Worm (Caenorhabditis elegans): ENCODE data around the gene Y45G5AM.9.

Y45G5AM.9 gene

ce11 chrV:4181272-4181671 lies 13.2 kb downstream of the Y45G5AM.9 start:
- no peak for TF ChIP-seq tab-1 (GFP tag; IDR thresholded peaks at IDR 0.05)
- TF ChIP-seq ref-1 (GFP tag; conservative IDR thresholded peaks at IDR 0.05): no peak
- no peak for TF ChIP-seq T22C8.4 (GFP tag; IDR thresholded peaks at IDR 0.05)
- TF ChIP-seq ztf-23 (GFP tag; IDR thresholded peaks at IDR 0.05): no peak
- no peak for TF ChIP-seq cog-1 (tag; optimal IDR thresholded peaks at IDR 0.05)
- no peak for TF ChIP-seq med-1 (GFP tag; optimal IDR thresholded peaks at IDR 0.05; ENCODE audit: insufficient read depth)
- no peak for TF ChIP-seq klf-2 (GFP tag; conservative IDR thresholded peaks at IDR 0.05)
- TF ChIP-seq flt-1 (GFP tag; IDR thresholded peaks at IDR 0.05): no peak
- no peak for TF ChIP-seq ztf-29 (GFP tag; IDR thresholded peaks at IDR 0.05)

ce11 chrV:4175624-4176023 lies 18.8 kb downstream of the Y45G5AM.9 start, which contains the start of the genes coh-4 and pid-5:
Gene coh-4 (minus strand): TSS chrV:4175640.
Gene pid-5 (plus strand): TSS chrV:4175882.
- TF ChIP-seq T22C8.4 (GFP tag; IDR thresholded peaks at IDR 0.05): no peak
- no peak for TF ChIP-seq cog-1 (tag; optimal IDR thresholded peaks at IDR 0.05)
- TF ChIP-seq ref-1 (GFP tag; conservative IDR thresholded peaks at IDR 0.05): no peak
- TF ChIP-seq tab-1 (GFP tag; IDR thresholded peaks at IDR 0.05): no peak
- no peak for TF ChIP-seq med-1 (GFP tag; optimal IDR thresholded peaks at IDR 0.05; ENCODE audit: insufficient read depth)
- no peak for TF ChIP-seq ztf-23 (GFP tag; IDR thresholded peaks at IDR 0.05)
- TF ChIP-seq klf-2 (GFP tag; conservative IDR thresholded peaks at IDR 0.05): no peak
- TF ChIP-seq ztf-29 (GFP tag; IDR thresholded peaks at IDR 0.05): no peak
- TF ChIP-seq flt-1 (GFP tag; IDR thresholded peaks at IDR 0.05): no peak

ce11 chrV:4170138-4170537 lies 24.3 kb downstream of the Y45G5AM.9 start, which contains the start of gene Y45G5AM.7:
Gene Y45G5AM.7 (minus strand): TSS chrV:4170238.
- no peak for TF ChIP-seq klf-2 (GFP tag; conservative IDR thresholded peaks at IDR 0.05)
- no peak for TF ChIP-seq ztf-23 (GFP tag; IDR thresholded peaks at IDR 0.05)
- TF ChIP-seq ztf-29 (GFP tag; IDR thresholded peaks at IDR 0.05): no peak
- TF ChIP-seq tab-1 (GFP tag; IDR thresholded peaks at IDR 0.05): no peak
- TF ChIP-seq med-1 (GFP tag; optimal IDR thresholded peaks at IDR 0.05; ENCODE audit: insufficient read depth): no peak
- TF ChIP-seq flt-1 (GFP tag; IDR thresholded peaks at IDR 0.05): no peak
- no peak for TF ChIP-seq cog-1 (tag; optimal IDR thresholded peaks at IDR 0.05)
- TF ChIP-seq ref-1 (GFP tag; conservative IDR thresholded peaks at IDR 0.05): no peak
- no peak for TF ChIP-seq T22C8.4 (GFP tag; IDR thresholded peaks at IDR 0.05)

ce11 chrV:4169658-4170057 lies 24.8 kb downstream of the Y45G5AM.9 start:
- no peak for TF ChIP-seq flt-1 (GFP tag; IDR thresholded peaks at IDR 0.05)
- TF ChIP-seq cog-1 (tag; optimal IDR thresholded peaks at IDR 0.05): no peak
- TF ChIP-seq med-1 (GFP tag; optimal IDR thresholded peaks at IDR 0.05; ENCODE audit: insufficient read depth): no peak
- no peak for TF ChIP-seq tab-1 (GFP tag; IDR thresholded peaks at IDR 0.05)
- TF ChIP-seq ztf-29 (GFP tag; IDR thresholded peaks at IDR 0.05): no peak
- TF ChIP-seq ref-1 (GFP tag; conservative IDR thresholded peaks at IDR 0.05): no peak

ce11 chrV:4168045-4168444 lies 26.4 kb downstream of the Y45G5AM.9 start:
- TF ChIP-seq flt-1 (GFP tag; IDR thresholded peaks at IDR 0.05) (no peak), cog-1 (tag; optimal IDR thresholded peaks at IDR 0.05) (no peak), ztf-29 (GFP tag; IDR thresholded peaks at IDR 0.05) (no peak), klf-2 (GFP tag; conservative IDR thresholded peaks at IDR 0.05) (no peak), tab-1 (GFP tag; IDR thresholded peaks at IDR 0.05) (no peak), med-1 (GFP tag; optimal IDR thresholded peaks at IDR 0.05; ENCODE audit: insufficient read depth) (no peak), ref-1 (GFP tag; conservative IDR thresholded peaks at IDR 0.05) (no peak), ztf-23 (GFP tag; IDR thresholded peaks at IDR 0.05) (no peak), T22C8.4 (GFP tag; IDR thresholded peaks at IDR 0.05) (no peak)

- TF ChIP-seq ztf-29 (GFP tag; IDR thresholded peaks at IDR 0.05): no peak
- TF ChIP-seq flt-1 (GFP tag; IDR thresholded peaks at IDR 0.05): no peak
- no peak for TF ChIP-seq med-1 (GFP tag; optimal IDR thresholded peaks at IDR 0.05; ENCODE audit: insufficient read depth)
- no peak for TF ChIP-seq tab-1 (GFP tag; IDR thresholded peaks at IDR 0.05)
- TF ChIP-seq ref-1 (GFP tag; conservative IDR thresholded peaks at IDR 0.05): no peak
- TF ChIP-seq klf-2 (GFP tag; conservative IDR thresholded peaks at IDR 0.05): no peak
- no peak for TF ChIP-seq ztf-23 (GFP tag; IDR thresholded peaks at IDR 0.05)
- TF ChIP-seq cog-1 (tag; optimal IDR thresholded peaks at IDR 0.05): no peak
- TF ChIP-seq T22C8.4 (GFP tag; IDR thresholded peaks at IDR 0.05): no peak
Measured at ce11 chrV:4164504-4164959, 29.9 kb downstream of the Y45G5AM.9 start, which contains the start of gene Y45G5AM.3. Gene Y45G5AM.3 (plus strand): TSS chrV:4164554.

- TF ChIP-seq ztf-23 (GFP tag; IDR thresholded peaks at IDR 0.05) (no peak), cog-1 (tag; optimal IDR thresholded peaks at IDR 0.05) (no peak), T22C8.4 (GFP tag; IDR thresholded peaks at IDR 0.05) (no peak), ref-1 (GFP tag; conservative IDR thresholded peaks at IDR 0.05) (no peak), tab-1 (GFP tag; IDR thresholded peaks at IDR 0.05) (no peak), klf-2 (GFP tag; conservative IDR thresholded peaks at IDR 0.05) (no peak), flt-1 (GFP tag; IDR thresholded peaks at IDR 0.05) (no peak), med-1 (GFP tag; optimal IDR thresholded peaks at IDR 0.05; ENCODE audit: insufficient read depth) (no peak), ztf-29 (GFP tag; IDR thresholded peaks at IDR 0.05) (no peak)
Measured at ce11 chrV:4162922-4163321, 31.5 kb downstream of the Y45G5AM.9 start, which contains the start of gene Y45G5AM.4. Gene Y45G5AM.4 (plus strand): TSS chrV:4163222.

- TF ChIP-seq cog-1 (tag; optimal IDR thresholded peaks at IDR 0.05): no peak
- TF ChIP-seq tab-1 (GFP tag; IDR thresholded peaks at IDR 0.05): no peak
- TF ChIP-seq klf-2 (GFP tag; conservative IDR thresholded peaks at IDR 0.05): no peak
- TF ChIP-seq ztf-29 (GFP tag; IDR thresholded peaks at IDR 0.05): no peak
- no peak for TF ChIP-seq ztf-23 (GFP tag; IDR thresholded peaks at IDR 0.05)
- TF ChIP-seq med-1 (GFP tag; optimal IDR thresholded peaks at IDR 0.05; ENCODE audit: insufficient read depth): no peak
- no peak for TF ChIP-seq ref-1 (GFP tag; conservative IDR thresholded peaks at IDR 0.05)
- no peak for TF ChIP-seq flt-1 (GFP tag; IDR thresholded peaks at IDR 0.05)
- no peak for TF ChIP-seq T22C8.4 (GFP tag; IDR thresholded peaks at IDR 0.05)
Measured at ce11 chrV:4160086-4160485, 34.4 kb downstream of the Y45G5AM.9 start, which contains the start of gene Y45G5AM.5. Gene Y45G5AM.5 (plus strand): TSS chrV:4160386.

ce11 chrV:4157291-4157690 lies 37.1 kb downstream of the Y45G5AM.9 start:
- TF ChIP-seq med-1 (GFP tag; optimal IDR thresholded peaks at IDR 0.05; ENCODE audit: insufficient read depth): no peak

- no peak for TF ChIP-seq ztf-23 (GFP tag; IDR thresholded peaks at IDR 0.05)
- no peak for TF ChIP-seq tab-1 (GFP tag; IDR thresholded peaks at IDR 0.05)
- no peak for TF ChIP-seq ztf-29 (GFP tag; IDR thresholded peaks at IDR 0.05)
- no peak for TF ChIP-seq ref-1 (GFP tag; conservative IDR thresholded peaks at IDR 0.05)
- TF ChIP-seq cog-1 (tag; optimal IDR thresholded peaks at IDR 0.05): no peak
- no peak for TF ChIP-seq med-1 (GFP tag; optimal IDR thresholded peaks at IDR 0.05; ENCODE audit: insufficient read depth)
- no peak for TF ChIP-seq flt-1 (GFP tag; IDR thresholded peaks at IDR 0.05)
- no peak for TF ChIP-seq klf-2 (GFP tag; conservative IDR thresholded peaks at IDR 0.05)
- TF ChIP-seq T22C8.4 (GFP tag; IDR thresholded peaks at IDR 0.05): no peak
Measured at ce11 chrV:4152200-4152599, 42.2 kb downstream of the Y45G5AM.9 start, which contains the start of gene Y45G5AM.6. Gene Y45G5AM.6 (minus strand): TSS chrV:4152300.

Measured in whole organism, midembryonic.